Fruit fly (Drosophila melanogaster) whole organism, wandering third instar larva: ENCODE measurements around the gene bru3.

ENCODE experiments used
- CrebA ChIP-seq: fragments of 200-800 bp; sonication (Bioruptor generic); optimal IDR thresholded peaks from 2 replicates; lab custom pipeline; 2016; ENCODE audit warnings: missing biosample characterization, mild to moderate bottlenecking, missing genetic modification characterization, borderline replicate concordance
- HLH106 ChIP-seq: fragments of 200-800 bp; optimal IDR thresholded peaks from 3 replicates; lab custom pipeline; 2019; ENCODE audit warnings: missing biosample characterization, mild to moderate bottlenecking, missing genetic modification characterization, moderate library complexity
- Hr78 ChIP-seq: fragments of >200 bp; optimal IDR thresholded peaks from 2 replicates; lab custom pipeline; 2017; ENCODE audit warnings: missing biosample characterization, missing genetic modification characterization
- Mio ChIP-seq: sonication (Bioruptor generic); optimal IDR thresholded peaks from 2 replicates; lab custom pipeline; 2016; ENCODE audit warnings: missing biosample characterization, missing genetic modification characterization
- OdsH ChIP-seq: fragments of 200-800 bp; sonication (Bioruptor generic); optimal IDR thresholded peaks from 2 replicates; lab custom pipeline; 2016; ENCODE audit warnings: missing biosample characterization, mild to moderate bottlenecking, missing genetic modification characterization
- brk ChIP-seq: fragments of 200-800 bp; sonication (Bioruptor generic); optimal IDR thresholded peaks from 2 replicates; lab custom pipeline; 2016; ENCODE audit warnings: missing biosample characterization, mild to moderate bottlenecking, missing genetic modification characterization
- ey ChIP-seq: fragments of 200-800 bp; sonication (Bioruptor generic); optimal IDR thresholded peaks from 2 replicates; lab custom pipeline; 2016; ENCODE audit warnings: missing biosample characterization, missing genetic modification characterization
- fru ChIP-seq: fragments of 200-800 bp; sonication (Bioruptor generic); optimal IDR thresholded peaks from 3 replicates; lab custom pipeline; 2016; ENCODE audit warnings: missing biosample characterization, mild to moderate bottlenecking, missing genetic modification characterization
- lola ChIP-seq: fragments of >200 bp; optimal IDR thresholded peaks from 2 replicates; lab custom pipeline; 2017; ENCODE audit warnings: missing biosample characterization, missing genetic modification characterization

dm6 chr3L:13497720-13498355 is 305.4 kb downstream of the bru3 start:
- TF ChIP-seq CrebA (GFP tag; lab: Kevin White, UChicago): no peak
- TF ChIP-seq lola: no peak
- TF ChIP-seq ey (GFP tag; lab: Kevin White, UChicago): no peak
- no peak for TF ChIP-seq Mio (GFP tag; lab: Kevin White, UChicago)
- no peak for TF ChIP-seq HLH106
- no peak for TF ChIP-seq Hr78
- TF ChIP-seq fru (GFP tag; lab: Kevin White, UChicago): peak; percentile 34
- TF ChIP-seq OdsH: no peak
- no peak for TF ChIP-seq brk (GFP tag; lab: Kevin White, UChicago)
